Worm (Caenorhabditis elegans) whole organism, L3 larva: ENCODE measurements around the gene F59E11.2.

Source experiments
- ama-1 ChIP-seq: fragments of 150-350 bp; optimal IDR thresholded peaks from 2 replicates; lab custom pipeline; 2018
- nhr-25 ChIP-seq: sonication (generic microtip); optimal IDR thresholded peaks from 2 replicates; lab custom pipeline; 2017; ENCODE audit warnings: missing biosample characterization, missing genetic modification characterization
- sea-2 ChIP-seq: fragments of 150-350 bp; sonication (generic microtip); optimal IDR thresholded peaks from 4 replicates; lab custom pipeline; 2014; ENCODE audit warnings: missing biosample characterization, missing genetic modification reagents, missing genetic modification characterization

- TF ChIP-seq nhr-25 (tag; lab: Kevin White, UChicago) (no peak), sea-2 (GFP tag; lab: Kevin White, UChicago) (no peak), ama-1 (no peak)
Observed at ce11 chrV:8984783-8985182, 16.5 kb upstream of the F59E11.2 start.
